Fruit fly (Drosophila melanogaster): ENCODE results near the gene Meltrin.

Meltrin gene

dm6 chr3R:14742928-14743327 is 45.8 kb upstream of the Meltrin start (continued):
- peak; percentile 63 for TF ChIP-seq CG30403 (GFP tag; optimal IDR thresholded peaks at IDR 0.05)
- TF ChIP-seq Rx (GFP tag; IDR thresholded peaks at IDR 0.05) = peak; percentile 41; the same call in 1 of the 2 replicates
- TF ChIP-seq trem (tag; optimal IDR thresholded peaks at IDR 0.05) = peak; percentile 10
- no peak for TF ChIP-seq zen2 (GFP tag; IDR thresholded peaks at IDR 0.05; ENCODE audit: partially characterized antibody)
- TF ChIP-seq Dref (GFP tag; IDR thresholded peaks at IDR 0.05) = no peak
- no peak for TF ChIP-seq bowl (GFP tag; IDR thresholded peaks at IDR 0.05)

- TF ChIP-seq CG15479 (GFP tag; optimal IDR thresholded peaks at IDR 0.05) = peak; percentile 76
- 0 out of 4 replicates have a peak, but pooled peaks have one; percentile 63 for TF ChIP-seq chinmo (GFP tag; IDR thresholded peaks at IDR 0.05; ENCODE audit: partially characterized antibody)
- TF ChIP-seq CG17385 (GFP tag; optimal IDR thresholded peaks at IDR 0.05) = peak; percentile 89
- no peak for TF ChIP-seq ems (GFP tag; optimal IDR thresholded peaks at IDR 0.05)
- TF ChIP-seq CG15696 (tag; optimal IDR thresholded peaks at IDR 0.05) = no peak
- peak; percentile 32 for TF ChIP-seq nom (GFP tag; optimal IDR thresholded peaks at IDR 0.05)
- no peak for TF ChIP-seq CG5953 (GFP tag; IDR thresholded peaks at IDR 0.05)
- TF ChIP-seq CG8388 (GFP tag; optimal IDR thresholded peaks at IDR 0.05) = no peak
- peak; percentile 7 for TF ChIP-seq pros (GFP tag; optimal IDR thresholded peaks at IDR 0.05)
- TF ChIP-seq ara (GFP tag; IDR thresholded peaks at IDR 0.05) = 0 out of 2 replicates have a peak, but pooled peaks have one; percentile 24
- TF ChIP-seq Dfd (GFP tag; optimal IDR thresholded peaks at IDR 0.05) = peak in 1 of 2 experiments; percentile 5
- peak; percentile 77 for TF ChIP-seq Med (GFP tag)
- TF ChIP-seq Dll (GFP tag; IDR thresholded peaks at IDR 0.05; ENCODE audit: partially characterized antibody) = no peak
- TF ChIP-seq ci (GFP tag; IDR thresholded peaks at IDR 0.05) = 0 out of 3 replicates have a peak, but pooled peaks have one; percentile 27
- no peak for TF ChIP-seq Sry-δ (GFP tag; optimal IDR thresholded peaks at IDR 0.05)
- no peak for TF ChIP-seq CG11560 (tag; IDR thresholded peaks at IDR 0.05)
- peak; percentile 1 for TF ChIP-seq CG3065 (GFP tag; optimal IDR thresholded peaks at IDR 0.05)
- peak; percentile 36; the same call in 1 of the 2 replicates for TF ChIP-seq nerfin-2 (GFP tag; IDR thresholded peaks at IDR 0.05; ENCODE audit: partially characterized antibody)
- no peak for TF ChIP-seq CG10274 (GFP tag; optimal IDR thresholded peaks at IDR 0.05)
- TF ChIP-seq CG4360 (GFP tag; IDR thresholded peaks at IDR 0.05) = peak; percentile 98
- TF ChIP-seq fu2 (GFP tag; optimal IDR thresholded peaks at IDR 0.05) = no peak
- TF ChIP-seq CG8478 (optimal IDR thresholded peaks at IDR 0.05) = no peak
- no peak for TF ChIP-seq NfI (GFP tag; optimal IDR thresholded peaks at IDR 0.05)
- TF ChIP-seq CG6791 (GFP tag; IDR thresholded peaks at IDR 0.05; ENCODE audit: partially characterized antibody) = peak; percentile 38; the same call in 1 of the 3 replicates
- peak; percentile 8 for TF ChIP-seq nerfin-1 (tag; optimal IDR thresholded peaks at IDR 0.05)
Observed at dm6 chr3R:14742064-14742463, 45.0 kb upstream of the Meltrin start.

dm6 chr3R:14741192-14741915 is 44.3 kb upstream of the Meltrin start, which contains the start of the genes eff and jvl:
Gene eff, minus strand, starts transcription at chr3R:14741319.
Gene jvl, plus strand, starts transcription at chr3R:14741582.
- TF ChIP-seq Hmr (GFP tag; optimal IDR thresholded peaks at IDR 0.05) = peak; percentile 54
- no peak for TF ChIP-seq CG10274 (GFP tag; optimal IDR thresholded peaks at IDR 0.05)
- TF ChIP-seq tio (GFP tag; optimal IDR thresholded peaks at IDR 0.05) = peak; percentile 31
- TF ChIP-seq Ptx1 (GFP tag; IDR thresholded peaks at IDR 0.05) = peak; percentile 69
- no peak for TF ChIP-seq CG12071 (GFP tag; optimal IDR thresholded peaks at IDR 0.05)
- no peak for TF ChIP-seq CG10959 (GFP tag; IDR thresholded peaks at IDR 0.05)
- peak; percentile 6 for TF ChIP-seq CG1602 (GFP tag; optimal IDR thresholded peaks at IDR 0.05)
- peak; percentile 6; the same call in 1 of the 2 replicates for TF ChIP-seq chm (GFP tag; IDR thresholded peaks at IDR 0.05)
- TF ChIP-seq CG30403 (GFP tag; optimal IDR thresholded peaks at IDR 0.05) = peak; percentile 48
- TF ChIP-seq lbe (GFP tag; optimal IDR thresholded peaks at IDR 0.05) = peak; percentile 58
- peak; percentile 41 for TF ChIP-seq CG30020 (tag; optimal IDR thresholded peaks at IDR 0.05)
- peak; percentile 99 for TF ChIP-seq Dll (GFP tag; IDR thresholded peaks at IDR 0.05; ENCODE audit: partially characterized antibody)
- TF ChIP-seq zen2 (GFP tag; IDR thresholded peaks at IDR 0.05; ENCODE audit: partially characterized antibody) = peak; percentile 96
- peak; percentile 45 for TF ChIP-seq CG4424 (GFP tag; optimal IDR thresholded peaks at IDR 0.05)
- TF ChIP-seq row (GFP tag; IDR thresholded peaks at IDR 0.05) = peak; percentile 85
- peak; percentile 96 for TF ChIP-seq vnd (GFP tag; IDR thresholded peaks at IDR 0.05; ENCODE audit: partially characterized antibody)
- peak; percentile 3 for TF ChIP-seq psq (GFP tag; optimal IDR thresholded peaks at IDR 0.05)
- TF ChIP-seq CG9727 (GFP tag; optimal IDR thresholded peaks at IDR 0.05) = peak; percentile 50
- TF ChIP-seq mam (GFP tag; optimal IDR thresholded peaks at IDR 0.05) = peak; percentile 60
- peak; percentile 92 for TF ChIP-seq CG14860 (GFP tag; IDR thresholded peaks at IDR 0.05; ENCODE audit: partially characterized antibody)

Data from whole organism, embryonic.